Fruit fly (Drosophila melanogaster): ENCODE results near the gene CG9109.

CG9109 gene

DNA sequence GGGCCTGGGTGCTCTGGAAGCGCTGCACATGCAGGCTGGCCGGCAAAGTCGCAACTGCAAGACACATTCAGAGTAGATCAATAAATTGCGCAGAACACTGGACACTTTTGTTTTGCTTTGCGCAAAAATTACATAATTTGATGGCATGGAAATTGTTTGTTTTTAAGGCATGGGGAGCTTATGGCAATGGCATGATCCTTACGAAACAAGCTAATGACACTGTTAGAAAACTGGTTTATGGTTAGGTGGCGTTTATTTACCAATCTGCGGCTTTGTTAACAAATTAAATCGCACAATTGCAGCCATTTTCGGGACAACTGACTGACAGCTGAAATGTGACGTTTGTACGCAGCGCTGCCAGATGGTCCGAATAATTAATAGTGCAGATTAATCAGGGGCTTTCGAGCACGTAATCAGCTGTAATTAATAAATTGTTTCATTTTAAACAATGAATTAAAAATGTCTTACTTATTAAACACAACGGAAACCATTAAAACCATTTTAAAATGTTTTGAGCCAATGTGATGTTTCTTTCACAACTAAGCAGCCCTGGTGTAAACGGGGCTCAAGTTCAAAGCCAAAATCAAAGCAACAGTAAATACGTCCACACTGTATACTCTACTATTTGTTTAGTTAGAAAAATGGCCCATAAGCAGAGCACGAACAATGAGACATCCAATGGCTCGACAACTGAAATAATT lies 28.3 kb upstream of the CG9109 start, which contains the start of the genes ND-51 and CG13994 (continued):
- TF ChIP-seq inv (GFP tag; IDR thresholded peaks at IDR 0.05; ENCODE audit: partially characterized antibody) (no peak), shn (GFP tag; optimal IDR thresholded peaks at IDR 0.05) (peak; percentile 76), gsb (GFP tag; IDR thresholded peaks at IDR 0.05) (peak; percentile 50; the same call in 1 of the 2 replicates), CG3163 (GFP tag; optimal IDR thresholded peaks at IDR 0.05) (peak; percentile 68), vvl (GFP tag; IDR thresholded peaks at IDR 0.05) (peak; percentile 89), Bgb (GFP tag; IDR thresholded peaks at IDR 0.05; ENCODE audit: partially characterized antibody) (no peak; the same call in 1 of the 2 replicates), CG6254 (GFP tag; optimal IDR thresholded peaks at IDR 0.05) (peak; percentile 63), Lpt (GFP tag; optimal IDR thresholded peaks at IDR 0.05) (no peak), GATAe (GFP tag; conservative IDR thresholded peaks at IDR 0.05) (0 out of 2 replicates have a peak, but pooled peaks have one; percentile 14), CG7556 (GFP tag; optimal IDR thresholded peaks at IDR 0.05) (peak; percentile 61), CG7357 (GFP tag; IDR thresholded peaks at IDR 0.05) (peak; percentile 73), Camta (GFP tag; optimal IDR thresholded peaks at IDR 0.05) (peak; percentile 88), Ptx1 (GFP tag; IDR thresholded peaks at IDR 0.05) (peak; percentile 88), CG12071 (GFP tag; optimal IDR thresholded peaks at IDR 0.05) (peak; percentile 46), CG6854 (GFP tag; optimal IDR thresholded peaks at IDR 0.05) (no peak), CG34376 (GFP tag; optimal IDR thresholded peaks at IDR 0.05) (peak; percentile 66), ham (GFP tag; IDR thresholded peaks at IDR 0.05) (no peak), otp (GFP tag; IDR thresholded peaks at IDR 0.05) (peak; percentile 69; the same call in 2 of the 3 replicates), CG7745 (tag; optimal IDR thresholded peaks at IDR 0.05) (peak; percentile 74), CG17802 (tag; optimal IDR thresholded peaks at IDR 0.05) (peak; percentile 100), maf-S (GFP tag; optimal IDR thresholded peaks at IDR 0.05) (peak; percentile 83), CG8765 (GFP tag; IDR thresholded peaks at IDR 0.05) (peak; percentile 69), CG4820 (GFP tag; optimal IDR thresholded peaks at IDR 0.05) (peak; percentile 82), Hmr (GFP tag; optimal IDR thresholded peaks at IDR 0.05) (peak; percentile 82), CG14014 (GFP tag; IDR thresholded peaks at IDR 0.05) (peak; percentile 81), Atf6 (GFP tag; IDR thresholded peaks at IDR 0.05) (peak; percentile 76), CG30431 (GFP tag; optimal IDR thresholded peaks at IDR 0.05) (peak; percentile 69), CG12299 (tag; optimal IDR thresholded peaks at IDR 0.05) (peak; percentile 85), CG6791 (GFP tag; IDR thresholded peaks at IDR 0.05; ENCODE audit: partially characterized antibody) (no peak), Nf-YB (GFP tag; optimal IDR thresholded peaks at IDR 0.05) (peak; percentile 53), amos (GFP tag; IDR thresholded peaks at IDR 0.05; ENCODE audit: partially characterized antibody) (no peak), mirr (GFP tag; optimal IDR thresholded peaks at IDR 0.05) (peak; percentile 71), CG17568 (GFP tag; optimal IDR thresholded peaks at IDR 0.05) (no peak), NC2α (GFP tag; optimal IDR thresholded peaks at IDR 0.05) (peak; percentile 55), Ravus (GFP tag; IDR thresholded peaks at IDR 0.05) (peak; percentile 33), CG9727 (GFP tag; optimal IDR thresholded peaks at IDR 0.05) (peak; percentile 83), CG17186 (GFP tag; optimal IDR thresholded peaks at IDR 0.05) (peak; percentile 76), bbx (GFP tag; IDR thresholded peaks at IDR 0.05; ENCODE audit: partially characterized antibody) (0 out of 2 replicates have a peak, but pooled peaks have one; percentile 9), danr (GFP tag; IDR thresholded peaks at IDR 0.05) (no peak), zfh1 (GFP tag; IDR thresholded peaks at IDR 0.05) (peak; percentile 87), ken (GFP tag; IDR thresholded peaks at IDR 0.05) (peak; percentile 81), chinmo (GFP tag; IDR thresholded peaks at IDR 0.05; ENCODE audit: partially characterized antibody) (no peak), so (GFP tag; IDR thresholded peaks at IDR 0.05) (peak; percentile 75; the same call in 1 of the 3 replicates), mam (GFP tag; optimal IDR thresholded peaks at IDR 0.05) (peak; percentile 93), jumu (GFP tag; optimal IDR thresholded peaks at IDR 0.05) (peak; percentile 86), CG10654 (GFP tag; optimal IDR thresholded peaks at IDR 0.05) (peak; percentile 86), CG2129 (GFP tag; IDR thresholded peaks at IDR 0.05; ENCODE audit: partially characterized antibody) (0 out of 2 replicates have a peak, but pooled peaks have one; percentile 11), tin (GFP tag; optimal IDR thresholded peaks at IDR 0.05) (peak; percentile 85), CG2889 (GFP tag; IDR thresholded peaks at IDR 0.05) (peak; percentile 83)
